Worm (Caenorhabditis elegans): ENCODE measurements around the gene ZK1290.14.

ce11 chrII:7555454-7555853, at the start of gene ZK1290.14:
- TF ChIP-seq pqm-1 (tag; optimal IDR thresholded peaks at IDR 0.05) (no peak), ztf-4 (tag; optimal IDR thresholded peaks at IDR 0.05) (no peak), nhr-25 (tag; optimal IDR thresholded peaks at IDR 0.05) (no peak)

Measured in whole organism, L3 larva.